Fruit fly (Drosophila melanogaster) whole organism, pupa: ENCODE measurements around the gene Spp.

Source experiments
- CG10348 ChIP-seq: fragments of 200-800 bp; sonication (Bioruptor generic); IDR thresholded peaks from 2 replicates; pipeline ENCODE4 v1.3.6; 2022; ENCODE audit warnings: missing biosample characterization, missing genetic modification characterization
- CG17806 ChIP-seq: fragments of 200-800 bp; sonication (Bioruptor generic); optimal IDR thresholded peaks from 2 replicates; lab custom pipeline; 2018; ENCODE audit warnings: missing biosample characterization, mild to moderate bottlenecking, missing genetic modification characterization, moderate library complexity
- CG32121 ChIP-seq: fragments of 200-800 bp; sonication (Bioruptor generic); IDR thresholded peaks from 2 replicates; pipeline ENCODE4 v1.3.6; 2022; ENCODE audit warnings: missing biosample characterization, missing genetic modification characterization
- CG34367 ChIP-seq: fragments of 200-800 bp; sonication (Bioruptor generic); optimal IDR thresholded peaks from 2 replicates; lab custom pipeline; 2018; ENCODE audit warnings: missing biosample characterization, mild to moderate bottlenecking, missing genetic modification characterization
- CG4496 ChIP-seq: fragments of 200-800 bp; sonication (Bioruptor generic); IDR thresholded peaks from 3 replicates; pipeline ENCODE4 v1.3.6; 2022; ENCODE audit warnings: missing biosample characterization, missing genetic modification characterization
- CG8301 ChIP-seq: fragments of 200-800 bp; sonication (Bioruptor generic); optimal IDR thresholded peaks from 2 replicates; lab custom pipeline; 2018; ENCODE audit warnings: missing biosample characterization, mild to moderate bottlenecking, missing genetic modification characterization
- D1 ChIP-seq: fragments of 200-800 bp; sonication (Bioruptor generic); optimal IDR thresholded peaks from 2 replicates; lab custom pipeline; 2018; ENCODE audit warnings: missing biosample characterization, mild to moderate bottlenecking, missing genetic modification characterization, moderate library complexity
- EcR ChIP-seq: fragments of 200-800 bp; sonication (Bioruptor generic); optimal IDR thresholded peaks from 3 replicates; lab custom pipeline; 2019; ENCODE audit warnings: missing biosample characterization, missing genetic modification characterization, mild to moderate bottlenecking, moderate library complexity, missing genetic modification reagents
- Pif1B ChIP-seq: fragments of 200-800 bp; sonication (Bioruptor generic); optimal IDR thresholded peaks from 3 replicates; lab custom pipeline; 2016; ENCODE audit warnings: missing biosample characterization, missing genetic modification characterization
- Snoo ChIP-seq: fragments of 200-800 bp; sonication (Bioruptor generic); optimal IDR thresholded peaks from 3 replicates; lab custom pipeline; 2017; ENCODE audit warnings: missing biosample characterization, mild to moderate bottlenecking, missing genetic modification characterization, inconsistent platforms

- no peak for TF ChIP-seq CG32121 (GFP tag; lab: Robert Waterston, UW)
- no peak for TF ChIP-seq CG8301 (tag; lab: Kevin White, UChicago)
- no peak for TF ChIP-seq EcR (GFP tag; lab: Kevin White, UChicago)
- no peak for TF ChIP-seq D1 (tag; lab: Kevin White, UChicago)
- no peak for TF ChIP-seq CG34367 (tag; lab: Kevin White, UChicago)
- peak; percentile 48; the same call in 1 of the 3 replicates for TF ChIP-seq CG4496
- TF ChIP-seq CG17806 = no peak
- no peak for TF ChIP-seq Pif1B (GFP tag; lab: Kevin White, UChicago)
- no peak for TF ChIP-seq Snoo (tag; lab: Kevin White, UChicago)
- TF ChIP-seq CG10348 = no peak
Measured at dm6 chr2L:559311-559710, 14.9 kb upstream of the Spp start, which contains the start of gene Tspo.
